Fruit fly (Drosophila melanogaster) Kc167 (cell line): ENCODE results near the gene CG12729.

Experiments
- Myc ChIP-seq: fragments of >200 bp; optimal IDR thresholded peaks from 2 replicates; lab custom pipeline; 2017; ENCODE audit warnings: missing external identifiers
- Sin3A ChIP-seq: fragments of >200 bp; optimal IDR thresholded peaks from 2 replicates; lab custom pipeline; 2018; ENCODE audit warnings: missing external identifiers
- h ChIP-seq: fragments of >200 bp; optimal IDR thresholded peaks from 3 replicates; lab custom pipeline; 2018; ENCODE audit warnings: missing external identifiers
- insv ChIP-seq: fragments of >200 bp; optimal IDR thresholded peaks from 3 replicates; lab custom pipeline; 2018; ENCODE audit warnings: missing external identifiers
- psq ChIP-seq: fragments of >200 bp; optimal IDR thresholded peaks from 2 replicates; lab custom pipeline; 2017; ENCODE audit warnings: missing external identifiers
- ttk ChIP-seq: sonication (Bioruptor generic); optimal IDR thresholded peaks from 2 replicates; lab custom pipeline; 2017; ENCODE audit warnings: missing external identifiers

CG12729 gene

dm6 chrX:5844980-5845379, at the start of gene CG12729:
TSS of gene CG12729 (plus strand) at chrX:5845280.
- TF ChIP-seq Sin3A (lab: Kevin White, UChicago) (no peak), ttk (no peak)

dm6 chrX:5800634-5801033, 44.4 kb upstream of the CG12729 start:
- TF ChIP-seq h (lab: Kevin White, UChicago) (no peak), Myc (lab: Kevin White, UChicago) (no peak), psq (no peak), insv (lab: Kevin White, UChicago) (no peak), Sin3A (lab: Kevin White, UChicago) (no peak), ttk (no peak)

dm6 chrX:5804377-5804776, 40.7 kb upstream of the CG12729 start, which contains the start of gene Cpr5C:
TSS of gene Cpr5C (plus strand) at chrX:5804677.
- TF ChIP-seq insv (lab: Kevin White, UChicago): no peak
- TF ChIP-seq h (lab: Kevin White, UChicago): no peak
- TF ChIP-seq psq: no peak
- TF ChIP-seq ttk: no peak
- TF ChIP-seq Sin3A (lab: Kevin White, UChicago): no peak
- TF ChIP-seq Myc (lab: Kevin White, UChicago): no peak

- TF ChIP-seq Sin3A (lab: Kevin White, UChicago) (no peak), Myc (lab: Kevin White, UChicago) (no peak), psq (no peak), h (lab: Kevin White, UChicago) (no peak), ttk (no peak), insv (lab: Kevin White, UChicago) (no peak)
These were observed 36.4 kb upstream of the CG12729 start, which contains the start of gene Prosbeta2R1 for dm6 chrX:5808654-5809053. TSS of gene Prosbeta2R1 (plus strand) at chrX:5808954.

- TF ChIP-seq Sin3A (lab: Kevin White, UChicago) (no peak), ttk (no peak), insv (lab: Kevin White, UChicago) (no peak)
These were observed 32.2 kb upstream of the CG12729 start, which contains the start of gene CG44329 for dm6 chrX:5812877-5813276. TSS of gene CG44329 (minus strand) at chrX:5812977.

- TF ChIP-seq h (lab: Kevin White, UChicago) (no peak), Sin3A (lab: Kevin White, UChicago) (no peak), insv (lab: Kevin White, UChicago) (no peak), ttk (no peak), Myc (lab: Kevin White, UChicago) (no peak), psq (no peak)
These were observed 29.4 kb upstream of the CG12729 start, which contains the start of gene AgmNAT for dm6 chrX:5815720-5816119. TSS of gene AgmNAT (minus strand) at chrX:5815820.

- TF ChIP-seq Myc (lab: Kevin White, UChicago) (no peak), insv (lab: Kevin White, UChicago) (no peak), ttk (no peak), psq (no peak), h (lab: Kevin White, UChicago) (no peak), Sin3A (lab: Kevin White, UChicago) (no peak)
These were observed 27.9 kb upstream of the CG12729 start for dm6 chrX:5817191-5817590.

- TF ChIP-seq Myc (lab: Kevin White, UChicago) (no peak), insv (lab: Kevin White, UChicago) (no peak), psq (no peak), Sin3A (lab: Kevin White, UChicago) (no peak)
These were observed 26.7 kb upstream of the CG12729 start, which contains the start of gene CG15765 for dm6 chrX:5818428-5818827. TSS of gene CG15765 (plus strand) at chrX:5818559.

dm6 chrX:5819972-5820371, 25.1 kb upstream of the CG12729 start:
- TF ChIP-seq insv (lab: Kevin White, UChicago) (no peak), ttk (no peak), Sin3A (lab: Kevin White, UChicago) (no peak), h (lab: Kevin White, UChicago) (no peak), Myc (lab: Kevin White, UChicago) (no peak), psq (no peak)

dm6 chrX:5839737-5840136, 5.3 kb upstream of the CG12729 start:
- TF ChIP-seq ttk (no peak), h (lab: Kevin White, UChicago) (no peak), psq (no peak), Myc (lab: Kevin White, UChicago) (no peak), insv (lab: Kevin White, UChicago) (no peak), Sin3A (lab: Kevin White, UChicago) (no peak)

dm6 chrX:5847544-5847943, 2.5 kb downstream of the CG12729 start:
- TF ChIP-seq Myc (lab: Kevin White, UChicago) (no peak), ttk (no peak), Sin3A (lab: Kevin White, UChicago) (no peak), h (lab: Kevin White, UChicago) (no peak), psq (no peak), insv (lab: Kevin White, UChicago) (no peak)

- TF ChIP-seq psq (no peak), insv (lab: Kevin White, UChicago) (no peak), Sin3A (lab: Kevin White, UChicago) (no peak), ttk (no peak), h (lab: Kevin White, UChicago) (no peak), Myc (lab: Kevin White, UChicago) (no peak)
These were observed 7.6 kb downstream of the CG12729 start for dm6 chrX:5852677-5853076.

- TF ChIP-seq ttk (no peak), psq (no peak), Sin3A (lab: Kevin White, UChicago) (no peak), insv (lab: Kevin White, UChicago) (no peak), Myc (lab: Kevin White, UChicago) (no peak), h (lab: Kevin White, UChicago) (no peak)
These were observed 8.4 kb downstream of the CG12729 start, which contains the start of gene CG43136 for dm6 chrX:5853461-5853860. TSS of gene CG43136 (plus strand) at chrX:5853761.
